Worm (Caenorhabditis elegans): ENCODE measurements around the gene efhd-1.

efhd-1 gene

DNA sequence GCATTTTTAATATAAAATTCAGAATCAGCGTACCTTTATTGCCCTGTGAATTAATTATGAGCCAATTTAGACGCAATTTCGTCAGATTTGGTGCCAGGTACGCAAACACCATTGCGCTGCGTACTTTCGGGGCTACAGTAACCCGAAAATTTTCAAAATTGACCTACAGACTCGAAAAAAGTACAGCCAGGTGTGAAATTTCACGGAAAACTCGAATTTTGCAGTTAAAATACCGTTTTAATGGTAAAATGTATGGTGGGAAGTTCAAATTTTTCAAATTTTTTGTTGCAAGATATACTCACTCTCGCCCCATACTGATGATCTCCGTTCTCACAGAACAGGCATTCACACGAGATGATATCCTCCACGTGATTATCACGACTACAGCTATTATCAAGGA, 58.0 kb downstream of the efhd-1 start:
- TF ChIP-seq nhr-25 (tag; optimal IDR thresholded peaks at IDR 0.05; ENCODE audit: borderline replicate concordance, insufficient read depth) (no peak), skn-1 (tag; optimal IDR thresholded peaks at IDR 0.05) (no peak), snpc-4 (tag; optimal IDR thresholded peaks at IDR 0.05) (no peak), zip-2 (tag; optimal IDR thresholded peaks at IDR 0.05) (no peak), D1046.2 (GFP tag; IDR thresholded peaks at IDR 0.05) (no peak), T20F7.1 (GFP tag; optimal IDR thresholded peaks at IDR 0.05) (no peak), F10B5.3 (tag; optimal IDR thresholded peaks at IDR 0.05) (no peak), ztf-7 (tag; optimal IDR thresholded peaks at IDR 0.05) (no peak), saeg-2 (GFP tag; IDR thresholded peaks at IDR 0.05) (no peak), hlh-11 (tag; optimal IDR thresholded peaks at IDR 0.05) (no peak), Y75B8A.6 (GFP tag; IDR thresholded peaks at IDR 0.05) (no peak), lin-15B (tag; optimal IDR thresholded peaks at IDR 0.05) (no peak), hmg-1.1 (GFP tag; IDR thresholded peaks at IDR 0.05) (no peak), gei-8 (GFP tag; optimal IDR thresholded peaks at IDR 0.05) (no peak), egl-43 (GFP tag; IDR thresholded peaks at IDR 0.05) (no peak), nhr-76 (tag; optimal IDR thresholded peaks at IDR 0.05) (no peak)

DNA sequence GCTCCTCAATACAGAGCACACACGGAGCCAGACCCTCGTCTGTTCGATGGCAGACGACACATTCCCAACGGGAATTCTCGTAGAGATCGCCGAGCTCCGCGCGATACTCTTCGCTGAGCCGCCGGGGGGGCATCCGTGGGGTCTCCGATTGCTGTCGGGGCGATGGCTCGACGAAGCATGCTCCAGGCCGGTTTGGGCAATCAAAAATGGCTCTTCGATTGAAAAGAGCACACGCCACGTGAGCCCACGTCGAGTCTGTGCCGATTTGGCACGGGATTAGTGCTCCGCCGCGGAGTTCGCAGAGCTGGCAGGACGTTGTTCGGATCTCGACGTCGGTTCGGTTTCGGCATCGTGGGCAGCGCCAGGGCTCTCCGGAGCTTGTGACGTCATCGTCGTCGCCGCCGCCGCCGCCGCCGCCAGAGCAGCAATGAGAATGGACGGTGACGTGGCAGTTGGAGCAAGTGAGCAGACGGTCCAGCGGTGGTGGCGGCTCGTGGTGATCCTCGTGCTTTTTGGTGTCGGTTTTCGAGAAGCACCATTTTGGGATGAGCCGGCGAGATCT, 58.7 kb downstream of the efhd-1 start:
- TF ChIP-seq egl-43 (GFP tag; IDR thresholded peaks at IDR 0.05) = no peak
- no peak for TF ChIP-seq lin-13 (GFP tag; optimal IDR thresholded peaks at IDR 0.05)
- no peak for TF ChIP-seq hlh-11 (tag; optimal IDR thresholded peaks at IDR 0.05)
- TF ChIP-seq nhr-11 (tag; optimal IDR thresholded peaks at IDR 0.05) = no peak
- no peak for TF ChIP-seq ceh-44 (GFP tag; IDR thresholded peaks at IDR 0.05)
- no peak for TF ChIP-seq lin-29 (GFP tag; IDR thresholded peaks at IDR 0.05)
- 0 out of 2 replicates have a peak, but pooled peaks have one; percentile 3 for TF ChIP-seq dmd-8 (GFP tag; IDR thresholded peaks at IDR 0.05)
- TF ChIP-seq lin-1 (GFP tag; IDR thresholded peaks at IDR 0.05) = no peak
- TF ChIP-seq lsy-2 (tag; optimal IDR thresholded peaks at IDR 0.05) = no peak
- no peak for TF ChIP-seq ceh-20 (GFP tag; IDR thresholded peaks at IDR 0.05)
- TF ChIP-seq lin-15B (tag; optimal IDR thresholded peaks at IDR 0.05) = no peak
- TF ChIP-seq spr-3 (GFP tag; optimal IDR thresholded peaks at IDR 0.05) = peak; percentile 10
- no peak for TF ChIP-seq dpl-1 (GFP tag; optimal IDR thresholded peaks at IDR 0.05)
- TF ChIP-seq dmd-6 (GFP tag; IDR thresholded peaks at IDR 0.05) = no peak
- TF ChIP-seq sdz-12 (GFP tag; optimal IDR thresholded peaks at IDR 0.05) = no peak
- no peak for TF ChIP-seq nhr-237 (tag; optimal IDR thresholded peaks at IDR 0.05)
- no peak for TF ChIP-seq cey-2 (tag; optimal IDR thresholded peaks at IDR 0.05; ENCODE audit: borderline replicate concordance, insufficient read depth)
- no peak for TF ChIP-seq nhr-10 (tag; optimal IDR thresholded peaks at IDR 0.05)
- no peak for TF ChIP-seq dve-1 (tag; optimal IDR thresholded peaks at IDR 0.05; ENCODE audit: insufficient read depth)
- peak; percentile 96 for TF ChIP-seq set-16 (GFP tag; IDR thresholded peaks at IDR 0.05)
- no peak for TF ChIP-seq hlh-30 (tag; optimal IDR thresholded peaks at IDR 0.05; ENCODE audit: insufficient read depth)
- no peak for TF ChIP-seq ztf-11 (tag; optimal IDR thresholded peaks at IDR 0.05)
